Worm (Caenorhabditis elegans) whole organism, L4/young adult: Measurements from ENCODE around the gene R13A1.1.

ENCODE experiments used
- W03F9.2 ChIP-seq: fragments of 150-350 bp; optimal IDR thresholded peaks from 2 replicates; lab custom pipeline; 2014; ENCODE audit warnings: missing biosample characterization, missing genetic modification characterization
- dao-5 ChIP-seq: sonication (generic microtip); optimal IDR thresholded peaks from 2 replicates; lab custom pipeline; 2016; ENCODE audit warnings: missing genotype, missing genetic modification characterization, moderate library complexity, missing compliant biosample characterization
- him-1 ChIP-seq: sonication (generic microtip); optimal IDR thresholded peaks from 2 replicates; lab custom pipeline; 2016; ENCODE audit warnings: missing genotype, missing genetic modification reagents, missing genetic modification characterization, missing compliant biosample characterization

The R13A1.1 gene

DNA sequence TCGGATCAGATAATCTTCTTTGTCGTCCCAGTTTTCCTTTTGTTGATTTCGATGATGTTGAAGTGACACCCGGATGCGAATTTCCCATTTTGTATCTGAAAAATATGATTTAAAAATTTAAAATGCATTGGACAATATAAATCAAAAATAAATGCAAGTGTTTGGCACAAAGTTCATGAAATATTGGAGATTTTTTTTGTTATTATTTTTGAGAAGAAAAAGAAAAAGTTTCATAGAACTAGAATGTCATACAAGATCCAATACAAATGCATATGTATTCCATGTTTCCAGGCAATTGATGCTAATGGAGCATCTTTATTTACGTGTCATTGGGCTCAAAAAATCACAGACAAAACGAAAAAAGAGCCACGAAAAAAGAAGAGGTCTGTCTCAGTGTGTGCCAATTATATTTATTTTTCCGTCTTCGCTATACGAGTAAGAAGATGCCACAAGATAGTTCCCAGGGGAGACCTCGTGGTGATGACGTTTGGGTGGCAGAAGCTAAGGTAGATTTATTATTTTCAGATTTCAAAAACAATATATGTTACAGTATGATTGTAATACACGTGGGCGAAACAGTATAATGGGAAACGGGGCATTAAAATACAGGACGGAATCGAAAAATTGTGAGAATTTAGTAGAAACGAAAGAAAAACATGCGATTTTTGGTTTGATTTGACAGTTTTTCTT, at the start of gene R13A1.1, which contains the start of gene glb-23:
Gene R13A1.1 (plus strand): TSS at position 640 of the 690 bp plus-strand sequence.
Gene glb-23 (minus strand): TSS at position 101 of the 690 bp plus-strand sequence.
- TF ChIP-seq W03F9.2 (tag; lab: Kevin White, UChicago), result no peak
- TF ChIP-seq dao-5 (tag; lab: Kevin White, UChicago), result no peak
- TF ChIP-seq him-1 (tag; lab: Kevin White, UChicago), result no peak

DNA sequence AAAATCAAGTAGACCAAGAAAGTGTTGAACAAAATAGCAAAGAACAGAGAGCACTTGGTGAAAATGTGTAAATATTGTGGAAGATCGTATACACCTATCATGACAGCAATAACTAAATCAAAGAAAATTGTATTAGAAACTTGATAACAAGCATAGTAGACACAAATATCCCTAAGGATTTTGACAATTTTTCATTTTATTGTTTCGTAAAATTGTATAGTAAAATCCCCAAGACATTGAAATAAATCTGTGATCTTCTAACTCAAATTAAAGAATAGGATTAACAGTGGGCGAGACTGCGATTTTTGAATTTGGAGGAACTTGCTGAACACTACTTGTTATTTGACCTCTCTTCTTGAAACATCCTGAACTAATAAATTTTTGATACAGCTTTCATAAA, 48.6 kb upstream of the R13A1.1 start, which contains the start of gene str-220:
Gene str-220 (minus strand): TSS at position 101 of the 400 bp plus-strand sequence.
- no peak for TF ChIP-seq him-1 (tag; lab: Kevin White, UChicago)
- no peak for TF ChIP-seq dao-5 (tag; lab: Kevin White, UChicago)
- no peak for TF ChIP-seq W03F9.2 (tag; lab: Kevin White, UChicago)

DNA sequence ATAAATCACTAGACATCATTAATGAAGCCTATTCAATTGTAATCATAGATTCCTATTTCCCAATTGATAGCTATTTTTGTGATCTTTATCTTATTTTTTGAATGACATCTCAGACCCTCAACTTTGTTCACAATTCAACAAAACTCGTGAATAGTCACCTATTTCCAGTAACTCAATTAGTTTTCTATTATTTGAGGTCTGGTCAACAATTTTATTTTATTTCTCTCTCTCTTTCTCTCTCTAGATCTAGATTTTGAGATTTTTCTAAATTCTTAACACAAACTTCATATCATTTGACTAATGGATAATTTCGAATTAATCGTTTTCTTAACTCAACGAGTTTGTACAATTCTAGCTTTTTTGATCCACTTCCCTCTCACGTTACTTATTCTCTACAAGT, 46.3 kb upstream of the R13A1.1 start, which contains the start of gene str-1:
Gene str-1 (plus strand): TSS at position 301 of the 400 bp plus-strand sequence.
- TF ChIP-seq him-1 (tag; lab: Kevin White, UChicago), result no peak

DNA sequence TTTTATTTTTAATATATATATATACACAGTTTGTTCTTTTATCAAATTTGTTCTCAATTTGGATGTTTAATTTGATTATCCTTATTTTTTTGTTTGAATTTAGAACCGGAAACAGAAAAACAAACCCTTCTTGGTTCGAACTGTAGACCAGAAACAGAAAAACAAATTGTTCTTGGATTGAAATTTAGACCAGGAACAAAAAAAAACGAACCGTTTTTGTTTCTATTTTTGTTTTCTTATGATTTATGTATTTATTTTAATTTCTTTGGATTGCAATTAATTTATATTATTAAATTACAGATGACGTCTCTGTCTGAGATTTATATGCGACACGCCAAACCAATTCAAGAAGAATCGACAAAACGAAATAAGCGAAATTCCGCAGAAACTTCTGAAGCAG, 44.5 kb upstream of the R13A1.1 start, which contains the start of gene C42D4.19:
Gene C42D4.19 (plus strand): TSS at position 301 of the 400 bp plus-strand sequence.
- TF ChIP-seq W03F9.2 (tag; lab: Kevin White, UChicago) (no peak), him-1 (tag; lab: Kevin White, UChicago) (no peak), dao-5 (tag; lab: Kevin White, UChicago) (no peak)

DNA sequence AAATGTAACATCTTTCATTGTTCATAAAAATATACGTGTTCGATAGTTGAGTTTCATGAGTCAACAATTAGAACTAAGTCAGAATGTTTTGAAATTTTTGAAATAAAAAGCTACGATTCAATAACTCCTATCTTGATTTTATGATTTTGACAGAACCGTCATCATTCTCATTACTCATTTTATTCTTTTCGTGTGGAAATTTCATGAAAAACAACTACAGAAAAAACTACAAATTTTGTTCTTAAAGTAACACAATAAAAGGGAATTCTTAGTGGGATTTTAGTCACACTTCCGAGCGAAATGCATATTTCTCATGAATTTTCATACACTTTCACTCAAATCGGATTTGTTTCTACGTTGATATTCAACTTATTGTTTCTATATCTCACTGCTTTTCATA, 43.0 kb upstream of the R13A1.1 start, which contains the start of gene str-44:
Gene str-44 (plus strand): TSS at position 301 of the 400 bp plus-strand sequence.
- TF ChIP-seq W03F9.2 (tag; lab: Kevin White, UChicago) (no peak), him-1 (tag; lab: Kevin White, UChicago) (no peak), dao-5 (tag; lab: Kevin White, UChicago) (no peak)

DNA sequence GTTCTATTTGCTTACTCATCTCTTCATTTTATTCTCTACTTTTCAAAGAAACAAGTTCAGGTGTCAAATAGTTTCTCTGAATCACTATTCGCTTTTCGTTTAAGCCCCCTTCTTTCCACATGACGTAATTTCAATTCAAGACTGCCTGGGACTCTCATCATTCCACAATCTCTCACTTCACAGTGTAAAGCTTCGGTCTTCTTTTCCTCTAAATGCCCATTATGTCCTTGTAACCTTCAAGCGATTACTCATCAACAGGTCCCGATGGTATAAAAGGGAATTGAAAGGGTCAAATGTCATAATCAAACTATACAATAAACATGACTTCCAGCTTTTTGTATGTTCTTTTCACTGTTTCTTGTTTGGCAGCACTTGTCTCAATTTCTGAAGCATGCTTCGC, 40.9 kb upstream of the R13A1.1 start, which contains the start of gene C42D4.3:
Gene C42D4.3 (plus strand): TSS at position 298 of the 400 bp plus-strand sequence.
- TF ChIP-seq him-1 (tag; lab: Kevin White, UChicago) (no peak), W03F9.2 (tag; lab: Kevin White, UChicago) (no peak), dao-5 (tag; lab: Kevin White, UChicago) (no peak)

DNA sequence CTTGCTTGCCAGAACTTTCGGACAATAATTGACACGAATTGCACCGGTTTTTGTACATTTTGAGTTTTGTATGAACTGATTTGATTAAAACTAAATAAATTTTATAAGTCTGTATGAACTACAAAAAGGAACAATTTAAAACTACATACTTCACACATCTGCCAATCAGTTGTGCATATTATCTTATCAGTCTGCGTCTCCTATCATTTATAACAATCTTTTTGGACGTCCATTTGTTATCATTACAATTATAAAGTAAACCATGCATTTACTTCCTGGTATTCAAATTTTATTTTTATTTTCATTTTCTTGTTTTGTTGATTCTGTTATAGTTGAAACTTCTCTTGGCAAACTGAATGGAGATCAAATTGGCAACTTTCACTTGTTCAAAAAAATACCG, 39.5 kb upstream of the R13A1.1 start, which contains the start of gene cest-10:
Gene cest-10 (plus strand): TSS at position 254 of the 400 bp plus-strand sequence.
- TF ChIP-seq dao-5 (tag; lab: Kevin White, UChicago), result no peak
- TF ChIP-seq him-1 (tag; lab: Kevin White, UChicago), result no peak
- peak; percentile 6 for TF ChIP-seq W03F9.2 (tag; lab: Kevin White, UChicago)

DNA sequence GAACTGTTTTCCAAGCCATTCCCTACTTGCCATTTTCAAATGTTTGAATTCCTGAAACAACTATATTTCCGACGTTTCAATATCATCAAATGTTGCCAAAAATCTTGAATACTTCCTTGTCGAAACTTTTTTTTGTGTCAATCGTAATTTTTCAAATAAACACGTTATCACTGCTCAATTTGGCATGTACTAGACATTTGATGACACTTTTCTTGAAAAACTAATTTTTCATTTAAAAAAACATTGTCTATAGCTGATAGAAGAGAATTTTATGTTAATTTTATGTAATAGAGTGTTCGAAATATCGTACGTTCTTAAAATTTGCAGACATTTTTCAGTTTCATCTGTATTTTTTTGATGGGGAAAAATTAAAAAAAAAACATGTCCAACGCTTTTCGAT, 37.0 kb upstream of the R13A1.1 start:
- TF ChIP-seq dao-5 (tag; lab: Kevin White, UChicago) (no peak), W03F9.2 (tag; lab: Kevin White, UChicago) (peak; percentile 12)

DNA sequence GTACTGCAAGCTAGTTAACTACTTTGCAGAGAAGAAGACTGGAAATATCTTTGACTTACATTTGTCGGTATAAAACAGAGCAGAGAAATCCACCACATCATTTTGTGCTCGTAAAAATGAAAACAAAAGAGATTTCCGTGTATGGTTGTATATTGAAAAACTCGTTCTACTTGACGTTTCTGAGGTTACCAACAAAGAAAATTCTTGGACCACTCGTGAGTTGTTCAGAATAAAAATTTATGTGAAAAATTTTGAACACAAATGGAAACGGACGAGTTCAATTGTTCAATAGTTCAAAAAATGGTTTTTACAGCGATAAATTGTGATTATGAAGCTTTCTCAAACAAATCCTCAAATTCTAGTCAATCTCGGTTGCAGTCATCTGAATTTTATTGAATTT, 35.2 kb upstream of the R13A1.1 start, which contains the start of gene clec-179:
Gene clec-179 (minus strand): TSS at position 101 of the 400 bp plus-strand sequence.
- no peak for TF ChIP-seq him-1 (tag; lab: Kevin White, UChicago)
- TF ChIP-seq dao-5 (tag; lab: Kevin White, UChicago), result no peak
- no peak for TF ChIP-seq W03F9.2 (tag; lab: Kevin White, UChicago)

DNA sequence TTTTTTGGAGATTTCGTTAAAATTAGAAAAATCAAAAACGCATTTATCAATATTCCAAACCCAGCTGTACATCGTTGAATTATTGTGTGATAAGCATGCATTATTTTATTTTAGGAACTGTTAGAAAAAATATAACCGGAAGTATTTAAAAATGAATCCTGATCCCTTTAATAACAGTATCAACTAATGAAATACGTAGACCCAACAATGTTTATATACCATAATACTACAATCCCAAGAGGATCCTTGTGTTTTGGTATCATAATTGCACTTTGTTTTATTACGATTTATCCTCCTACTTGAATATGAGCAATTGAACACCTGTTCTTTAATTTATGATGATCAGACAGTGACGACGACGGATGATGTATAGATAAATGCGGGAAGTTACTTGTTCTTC, 33.1 kb upstream of the R13A1.1 start, which contains the start of gene str-249:
Gene str-249 (minus strand): TSS at position 101 of the 400 bp plus-strand sequence.
- no peak for TF ChIP-seq W03F9.2 (tag; lab: Kevin White, UChicago)
- no peak for TF ChIP-seq dao-5 (tag; lab: Kevin White, UChicago)
- TF ChIP-seq him-1 (tag; lab: Kevin White, UChicago), result no peak

DNA sequence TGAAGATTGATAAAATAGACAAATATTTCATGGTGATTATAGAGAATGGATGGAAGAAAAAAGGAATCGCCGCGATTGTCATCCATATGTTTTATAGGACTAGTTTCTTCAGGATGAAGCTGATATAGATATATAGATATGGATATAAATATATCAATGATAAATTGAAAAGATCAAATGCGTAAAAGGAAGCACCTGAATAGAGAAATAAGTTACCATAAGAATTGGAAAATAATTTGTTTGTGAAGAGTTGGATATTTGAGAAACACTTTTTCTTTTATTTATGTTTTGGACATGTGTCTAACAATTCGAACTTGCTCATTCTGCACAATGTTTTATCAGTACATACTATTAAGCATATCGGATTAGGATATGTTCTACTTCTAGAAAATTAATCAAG, 31.8 kb upstream of the R13A1.1 start, which contains the start of gene C42D4.13:
Gene C42D4.13 (minus strand): TSS at position 101 of the 400 bp plus-strand sequence.
- no peak for TF ChIP-seq him-1 (tag; lab: Kevin White, UChicago)
- TF ChIP-seq dao-5 (tag; lab: Kevin White, UChicago), result no peak
- TF ChIP-seq W03F9.2 (tag; lab: Kevin White, UChicago), result no peak

DNA sequence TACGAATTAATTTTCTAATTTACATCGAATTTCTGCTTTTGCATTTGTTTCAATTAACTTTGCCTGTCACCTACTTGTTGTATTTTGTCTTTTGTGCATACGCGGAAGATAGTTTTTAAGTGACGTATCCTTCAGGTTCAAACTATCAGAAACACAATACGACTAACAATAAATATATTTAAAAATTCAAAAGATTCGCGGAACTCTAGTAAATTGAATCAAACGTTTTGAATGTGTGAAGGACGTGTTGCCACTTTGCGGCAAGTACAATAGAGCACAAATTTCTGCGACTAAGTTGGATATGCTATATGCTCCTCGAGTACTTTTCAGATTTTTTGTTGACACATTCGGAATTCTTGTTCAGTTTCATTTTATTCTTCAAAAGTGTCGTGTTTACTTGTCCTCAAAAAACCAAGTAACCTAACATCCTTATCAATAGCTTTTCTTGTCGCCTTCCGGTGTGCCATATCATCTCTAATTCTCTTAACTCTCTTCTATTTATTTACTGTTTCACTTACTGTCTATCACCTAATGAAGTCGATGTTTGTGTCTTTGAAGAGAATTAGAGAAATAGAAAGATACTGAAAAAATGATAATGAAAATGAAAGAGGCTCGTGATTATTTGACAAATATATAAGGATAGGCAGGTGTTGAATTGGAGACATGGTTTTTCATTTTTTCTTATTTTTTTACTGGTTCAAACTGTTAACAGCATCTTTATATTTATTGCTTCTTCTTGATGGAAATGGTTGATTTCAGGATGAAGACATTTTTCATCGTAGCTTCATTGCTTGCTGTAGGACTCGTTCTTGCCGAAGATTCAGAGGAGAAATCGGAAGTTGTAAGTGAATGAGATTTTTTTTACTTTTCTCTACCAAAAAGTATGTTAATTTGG, 31.1 kb upstream of the R13A1.1 start, which contains the start of gene srlf-7:
Gene srlf-7 (plus strand): TSS at position 760 of the 895 bp plus-strand sequence.
- TF ChIP-seq him-1 (tag; lab: Kevin White, UChicago) (no peak), W03F9.2 (tag; lab: Kevin White, UChicago) (peak; percentile 15), dao-5 (tag; lab: Kevin White, UChicago) (no peak)
